Worm (Caenorhabditis elegans): ENCODE results near the gene ZK686.3.

Gene ZK686.3

DNA sequence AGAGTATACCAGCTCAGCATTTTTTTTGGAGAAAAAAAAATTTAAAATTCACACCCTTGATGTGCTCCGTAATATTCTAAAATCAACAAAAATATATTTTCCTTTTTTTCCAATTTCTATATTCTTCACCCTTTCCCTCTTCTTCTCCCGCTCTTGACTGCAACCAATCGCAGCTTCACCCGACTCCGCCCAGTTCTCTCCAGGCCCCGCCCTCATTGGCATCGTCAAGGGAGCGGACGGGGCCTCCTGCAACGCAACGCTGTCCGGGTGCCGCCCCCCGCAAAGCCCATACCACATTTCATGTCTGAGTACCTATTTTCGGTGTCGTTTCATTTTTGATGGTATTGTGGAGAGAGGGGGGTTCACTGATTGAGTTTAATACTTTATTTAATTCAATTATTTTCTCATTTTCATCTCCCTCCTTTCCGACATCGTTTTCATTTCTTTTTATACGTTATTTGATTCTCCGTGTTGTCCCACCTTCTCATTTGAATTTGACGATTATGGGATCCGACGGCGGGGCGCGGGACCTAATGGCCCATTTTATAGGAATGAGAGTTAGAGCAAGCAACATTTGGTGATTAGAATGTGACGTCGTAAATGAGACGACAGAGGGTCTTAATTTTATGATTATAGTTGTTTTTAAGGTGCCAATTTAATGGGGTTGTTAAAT, 43.5 kb upstream of the ZK686.3 start:
- TF ChIP-seq F37D6.2 (tag; optimal IDR thresholded peaks at IDR 0.05) (no peak), duxl-1 (tag; optimal IDR thresholded peaks at IDR 0.05; ENCODE audit: poor library complexity) (peak; percentile 62), set-16 (GFP tag; IDR thresholded peaks at IDR 0.05) (peak; percentile 91), unc-62 (GFP tag; optimal IDR thresholded peaks at IDR 0.05 in 1 of 2) (peak in 1 of 2 experiments; percentile 12), unc-62 (tag; optimal IDR thresholded peaks at IDR 0.05) (no peak), lin-39 (tag; optimal IDR thresholded peaks at IDR 0.05) (no peak), daf-12 (tag; optimal IDR thresholded peaks at IDR 0.05) (no peak)

DNA sequence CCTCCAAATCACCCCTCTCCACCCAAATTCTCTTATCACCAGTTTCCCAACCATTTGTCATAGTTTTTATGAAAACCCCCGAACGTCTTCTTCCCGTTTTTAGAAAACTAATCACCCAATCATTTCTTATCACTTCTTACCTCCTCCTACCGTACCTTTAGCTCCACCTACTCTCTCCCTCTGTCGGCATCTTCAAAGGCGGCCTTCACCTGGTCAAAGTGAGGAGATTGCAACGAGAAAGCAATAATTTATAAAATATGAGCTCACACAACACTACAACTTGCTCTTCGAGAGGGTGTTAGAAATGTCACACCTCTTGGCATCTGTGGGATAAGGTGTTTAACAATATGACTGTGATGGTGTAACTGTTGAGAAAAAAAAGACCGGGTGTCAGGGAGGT, 40.2 kb upstream of the ZK686.3 start:
- TF ChIP-seq zag-1 (tag; optimal IDR thresholded peaks at IDR 0.05) (no peak), Y105C5A.15 (GFP tag; IDR thresholded peaks at IDR 0.05) (no peak), ceh-32 (tag; optimal IDR thresholded peaks at IDR 0.05; ENCODE audit: poor library complexity) (no peak), jun-1 (tag; optimal IDR thresholded peaks at IDR 0.05) (no peak), gei-8 (GFP tag; optimal IDR thresholded peaks at IDR 0.05) (no peak), daf-8 (GFP tag; IDR thresholded peaks at IDR 0.05) (no peak), mdt-29 (GFP tag; IDR thresholded peaks at IDR 0.05) (no peak), F10B5.3 (tag; optimal IDR thresholded peaks at IDR 0.05) (no peak), lin-38 (GFP tag; IDR thresholded peaks at IDR 0.05) (no peak), nhr-42 (GFP tag; IDR thresholded peaks at IDR 0.05) (no peak)

DNA sequence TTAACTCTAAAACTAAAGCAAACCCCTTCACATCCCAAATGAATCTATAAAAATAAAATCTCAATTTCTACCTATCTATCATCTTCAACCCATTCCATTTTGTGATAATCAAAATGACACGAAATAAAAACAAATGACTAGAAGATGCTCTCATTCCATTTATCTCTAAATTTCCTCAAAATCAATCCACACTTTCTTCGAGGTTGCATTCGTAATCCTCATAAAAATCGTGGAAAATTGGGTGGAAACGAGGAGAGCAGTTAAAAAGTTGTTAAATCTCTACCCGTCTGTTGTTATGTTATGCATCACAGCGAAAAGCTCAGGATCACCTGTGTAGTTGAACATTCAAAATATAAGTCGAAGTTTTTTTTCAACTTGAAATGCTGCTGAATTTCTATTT, 38.1 kb upstream of the ZK686.3 start:
- TF ChIP-seq lsy-2 (tag; optimal IDR thresholded peaks at IDR 0.05) (no peak), daf-12 (tag; optimal IDR thresholded peaks at IDR 0.05) (no peak), ama-1 (optimal IDR thresholded peaks at IDR 0.05) (no peak), rbr-2 (tag; optimal IDR thresholded peaks at IDR 0.05) (no peak), unc-39 (tag; optimal IDR thresholded peaks at IDR 0.05) (no peak), pqm-1 (tag; optimal IDR thresholded peaks at IDR 0.05) (no peak), T20F7.1 (GFP tag; optimal IDR thresholded peaks at IDR 0.05) (no peak), php-3 (GFP tag; IDR thresholded peaks at IDR 0.05) (no peak), nhr-76 (tag; optimal IDR thresholded peaks at IDR 0.05) (no peak)

DNA sequence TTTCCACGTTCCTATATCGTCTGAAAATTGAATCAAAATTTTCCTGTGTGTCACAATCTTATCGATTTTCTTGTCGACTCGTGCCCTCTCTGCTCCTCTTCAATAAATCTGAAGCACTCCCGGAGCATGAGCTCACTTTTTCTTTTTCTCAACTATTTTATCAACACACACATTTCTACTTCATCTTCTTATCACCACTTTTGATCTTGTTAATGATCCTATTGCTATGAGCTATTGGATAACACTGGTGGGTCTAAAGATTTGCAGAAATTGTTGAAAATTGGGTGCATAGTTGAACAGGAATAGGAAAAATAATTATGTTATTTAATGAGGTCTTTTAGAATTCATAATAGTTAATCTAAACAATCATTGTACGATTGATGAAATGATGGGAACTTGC, 36.4 kb upstream of the ZK686.3 start:
- TF ChIP-seq Y5F2A.4 (GFP tag; optimal IDR thresholded peaks at IDR 0.05), result no peak
- no peak for TF ChIP-seq mep-1 (tag; optimal IDR thresholded peaks at IDR 0.05)
- TF ChIP-seq lin-13 (GFP tag; optimal IDR thresholded peaks at IDR 0.05), result no peak
- TF ChIP-seq pha-4 (GFP tag; IDR thresholded peaks at IDR 0.05), result no peak
- TF ChIP-seq pha-4 (tag; optimal IDR thresholded peaks at IDR 0.05), result no peak

DNA sequence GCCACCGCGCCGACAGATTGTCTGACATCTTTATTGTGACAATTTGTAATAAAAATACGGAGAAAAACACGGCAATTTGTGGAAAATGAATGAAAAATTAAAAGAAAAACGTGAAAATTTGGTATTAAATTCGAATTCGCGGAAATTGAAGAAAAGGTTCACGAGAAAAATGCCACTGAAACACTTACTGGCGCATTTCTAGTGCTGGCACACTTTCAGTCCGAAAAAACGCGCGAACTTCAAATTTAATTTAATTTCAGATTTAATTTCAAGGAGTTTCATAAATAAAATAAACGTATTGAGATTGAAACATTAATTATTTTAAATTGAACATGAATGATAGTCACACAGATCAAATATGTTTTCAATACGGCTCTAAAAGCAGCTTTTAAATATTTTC, 26.4 kb upstream of the ZK686.3 start, which contains the start of gene cyk-7:
Gene cyk-7 (minus strand): TSS at position 99 of the 400 bp plus-strand sequence.
- TF ChIP-seq F49E8.2 (tag; optimal IDR thresholded peaks at IDR 0.05; ENCODE audit: borderline replicate concordance) (peak; percentile 69), ceh-28 (tag; optimal IDR thresholded peaks at IDR 0.05) (no peak), nhr-111 (GFP tag; optimal IDR thresholded peaks at IDR 0.05) (no peak), nhr-76 (tag; optimal IDR thresholded peaks at IDR 0.05) (no peak), ama-1 (optimal IDR thresholded peaks at IDR 0.05) (no peak), Y48G9A.11 (GFP tag; IDR thresholded peaks at IDR 0.05) (no peak; the same call in 1 of the 2 replicates), hlh-11 (tag; optimal IDR thresholded peaks at IDR 0.05) (no peak), F10B5.3 (tag; optimal IDR thresholded peaks at IDR 0.05) (no peak), nhr-48 (tag; optimal IDR thresholded peaks at IDR 0.05) (no peak), duxl-1 (tag; optimal IDR thresholded peaks at IDR 0.05; ENCODE audit: poor library complexity) (no peak), rbr-2 (tag; optimal IDR thresholded peaks at IDR 0.05) (no peak), madf-9 (GFP tag; conservative IDR thresholded peaks at IDR 0.05) (no peak), lin-38 (GFP tag; IDR thresholded peaks at IDR 0.05) (no peak), sdz-12 (GFP tag; optimal IDR thresholded peaks at IDR 0.05) (no peak), hmg-1.1 (GFP tag; IDR thresholded peaks at IDR 0.05) (no peak), gei-8 (GFP tag; optimal IDR thresholded peaks at IDR 0.05) (no peak), lim-7 (GFP tag; IDR thresholded peaks at IDR 0.05) (no peak), nhr-6 (tag; optimal IDR thresholded peaks at IDR 0.05) (no peak), dpl-1 (GFP tag; optimal IDR thresholded peaks at IDR 0.05) (peak; percentile 45), mes-2 (tag; optimal IDR thresholded peaks at IDR 0.05; ENCODE audit: poor library complexity, severe bottlenecking) (no peak), daf-19 (GFP tag; conservative IDR thresholded peaks at IDR 0.05) (no peak), unc-130 (GFP tag; optimal IDR thresholded peaks at IDR 0.05) (peak; percentile 17)

All from whole organism, L4 larva.